Fruit fly (Drosophila melanogaster) whole organism: ENCODE data around the gene hh.

Source experiments
- Dll ChIP-seq: fragments of >200 bp; optimal IDR thresholded peaks from 2 replicates; lab custom pipeline; 2017
- pan ChIP-seq: fragments of >200 bp; optimal IDR thresholded peaks from 2 replicates; lab custom pipeline; 2017
- psq ChIP-seq: fragments of >200 bp; optimal IDR thresholded peaks from 2 replicates; lab custom pipeline; 2017
- usp ChIP-seq: fragments of >200 bp; optimal IDR thresholded peaks from 2 replicates; lab custom pipeline; 2017; ENCODE audit warnings: missing biosample characterization, missing genetic modification characterization, mixed read lengths

dm6 chr3R:23175376-23175775 is 33.7 kb upstream of the hh start:
- no peak for TF ChIP-seq usp (GFP tag; lab: Kevin White, UChicago)
- no peak for TF ChIP-seq psq (lab: Kevin White, UChicago)
- no peak for TF ChIP-seq Dll
- TF ChIP-seq pan, result no peak
